Worm (Caenorhabditis elegans) whole organism, young adult: Measurements from ENCODE around the gene F45D11.11.
A peak's percentile ranks its signal among the peaks of the same experiment; 100 is the strongest.
"Not testable (repeated sequence)": the region's sequence is repeated elsewhere in the genome, so short reads cannot be mapped to it uniquely, and the experiment has no call there.

Experiments
- B0035.1 ChIP-seq: sonication (generic microtip); optimal IDR thresholded peaks from 2 replicates; lab custom pipeline; 2016; ENCODE audit warnings: missing genetic modification characterization, mild to moderate bottlenecking, missing compliant biosample characterization, missing genotype, missing genetic modification reagents
- F49E8.2 ChIP-seq: sonication (generic microtip); optimal IDR thresholded peaks from 3 replicates; lab custom pipeline; 2017; ENCODE audit warnings: missing genetic modification characterization, mild to moderate bottlenecking, missing compliant biosample characterization, antibody characterized with exemption, moderate library complexity; ENCODE audit not compliant: insufficient read depth
- Y53F4B.3 ChIP-seq: fragments of 200-800 bp; sonication (Bioruptor generic); IDR thresholded peaks from 2 replicates; pipeline ENCODE4 v1.3.6; 2022; ENCODE audit warnings: missing genetic modification reagents, missing genetic modification characterization, missing compliant biosample characterization
- attf-3 ChIP-seq: fragments of 200-800 bp; sonication (Bioruptor generic); conservative IDR thresholded peaks from 2 replicates; pipeline ENCODE4 v1.3.6; 2022; ENCODE audit warnings: missing genetic modification reagents, missing genetic modification characterization, missing compliant biosample characterization
- attf-5 ChIP-seq: fragments of 200-800 bp; sonication (Bioruptor generic); optimal IDR thresholded peaks from 2 replicates; lab custom pipeline; 2018; ENCODE audit warnings: mild to moderate bottlenecking, missing genetic modification characterization, missing compliant biosample characterization
- cebp-1 ChIP-seq, 2 experiments: fragments of 200-800 bp in 1 of 2; sonication (Bioruptor generic) in 1 of 2; sonication (generic microtip) in 1 of 2; IDR thresholded peaks in 1 of 2; optimal IDR thresholded peaks in 1 of 2; 2 replicates each; pipeline versions ENCODE4 v1.3.6 to Lab custom; 2017 to 2022; ENCODE audit warnings: missing compliant biosample characterization in 2 of 2, missing genetic modification characterization in 2 of 2, mild to moderate bottlenecking in 1 of 2, missing genetic modification reagents in 1 of 2, moderate library complexity in 1 of 2
- cebp-2 ChIP-seq: fragments of 200-800 bp; sonication (Bioruptor generic); IDR thresholded peaks from 2 replicates; pipeline ENCODE4 v1.3.6; 2022; ENCODE audit warnings: missing genetic modification characterization, missing compliant biosample characterization
- lin-54 ChIP-seq: fragments of 200-800 bp; sonication (Bioruptor generic); optimal IDR thresholded peaks from 2 replicates; lab custom pipeline; 2018; ENCODE audit warnings: mild to moderate bottlenecking, missing genetic modification characterization, missing compliant biosample characterization
- madf-10 ChIP-seq: sonication (generic microtip); optimal IDR thresholded peaks from 2 replicates; lab custom pipeline; 2016; ENCODE audit warnings: mild to moderate bottlenecking, missing genetic modification characterization, missing compliant biosample characterization
- madf-3 ChIP-seq: fragments of 200-800 bp; sonication (Bioruptor generic); IDR thresholded peaks from 2 replicates; pipeline ENCODE4 v1.3.6; 2022; ENCODE audit warnings: missing genetic modification reagents, missing genetic modification characterization, missing compliant biosample characterization
- mxl-1 ChIP-seq: sonication (generic microtip); optimal IDR thresholded peaks from 2 replicates; lab custom pipeline; 2016; ENCODE audit warnings: missing genetic modification characterization, missing compliant biosample characterization
- nhr-120 ChIP-seq: fragments of 200-800 bp; sonication (Bioruptor generic); IDR thresholded peaks from 2 replicates; pipeline ENCODE4 v1.3.6; 2022; ENCODE audit warnings: missing genetic modification characterization, missing compliant biosample characterization
- repo-1 ChIP-seq: sonication (generic microtip); optimal IDR thresholded peaks from 2 replicates; lab custom pipeline; 2017; ENCODE audit warnings: mild to moderate bottlenecking, missing genetic modification characterization, missing compliant biosample characterization
- somi-1 ChIP-seq: fragments of 200-800 bp; sonication (Bioruptor generic); optimal IDR thresholded peaks from 2 replicates; lab custom pipeline; 2018; ENCODE audit warnings: mild to moderate bottlenecking, missing genetic modification characterization, missing compliant biosample characterization
- zfh-2 ChIP-seq: fragments of 200-800 bp; sonication (Bioruptor generic); conservative IDR thresholded peaks from 2 replicates; pipeline ENCODE4 v1.3.6; 2022; ENCODE audit warnings: missing genetic modification reagents, missing genetic modification characterization, missing compliant biosample characterization
- ztf-22 ChIP-seq: fragments of 200-800 bp; sonication (Bioruptor generic); optimal IDR thresholded peaks from 2 replicates; lab custom pipeline; 2018; ENCODE audit warnings: mild to moderate bottlenecking, missing genetic modification characterization, moderate library complexity, missing compliant biosample characterization

The F45D11.11 gene

ce11 chrII:954626-955025, 41.4 kb downstream of the F45D11.11 start, which contains the start of gene fbxc-7:
Gene fbxc-7, plus strand, starts transcription at chrII:954926.
- not testable (repeated sequence) for TF ChIP-seq cebp-2; mxl-1; repo-1 (tag; lab: Kevin White, UChicago)

ce11 chrII:953052-953451, 43.0 kb downstream of the F45D11.11 start:
- TF ChIP-seq zfh-2 = 0 out of 2 replicates have a peak, but pooled peaks have one; percentile 5
- TF ChIP-seq F49E8.2 (tag; lab: Kevin White, UChicago) = no peak
- TF ChIP-seq ztf-22 (GFP tag; lab: Kevin White, UChicago) = no peak
- TF ChIP-seq lin-54 (GFP tag; lab: Kevin White, UChicago) = no peak

- no peak for TF ChIP-seq madf-10 (tag; lab: Kevin White, UChicago)
- TF ChIP-seq cebp-1 (GFP tag; IDR thresholded peaks at IDR 0.05; lab: Robert Waterston, UW) = peak; percentile 68
- TF ChIP-seq cebp-1 (tag; optimal IDR thresholded peaks at IDR 0.05; lab: Kevin White, UChicago) = peak; percentile 91
- 0 out of 2 replicates have a peak, but pooled peaks have one; percentile 41 for TF ChIP-seq madf-3 (GFP tag; lab: Robert Waterston, UW)
Observed at ce11 chrII:950374-950773, 45.6 kb downstream of the F45D11.11 start.

DNA sequence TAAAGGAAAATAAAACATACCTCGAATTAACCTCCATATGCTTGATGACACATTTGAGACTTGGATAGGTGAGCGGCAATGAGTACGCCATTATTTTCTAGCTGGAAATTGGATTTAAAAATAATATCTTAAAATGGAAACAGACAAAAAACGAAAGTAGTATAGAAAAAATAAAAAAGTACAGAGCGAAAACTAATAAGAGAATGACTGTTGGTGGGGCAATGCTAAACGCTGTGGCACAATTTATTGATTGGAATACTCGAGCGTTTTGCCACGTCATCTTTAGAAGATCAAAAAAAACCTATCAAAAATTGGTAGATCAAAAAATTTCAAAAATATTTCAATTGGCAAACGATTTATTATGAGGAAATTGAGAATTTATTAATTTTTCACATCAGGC, 47.9 kb downstream of the F45D11.11 start, which contains the start of gene fbxc-32:
TSS of gene fbxc-32 (minus strand) at position 101 of the 400 bp plus-strand sequence.
- TF ChIP-seq somi-1 (GFP tag; lab: Kevin White, UChicago) (no peak), B0035.1 (tag; lab: Kevin White, UChicago) (no peak), attf-5 (no peak), Y53F4B.3 (GFP tag; lab: Robert Waterston, UW) (no peak), nhr-120 (no peak), attf-3 (GFP tag; lab: Robert Waterston, UW) (no peak), madf-10 (tag; lab: Kevin White, UChicago) (no peak)
